Worm (Caenorhabditis elegans): ENCODE measurements around the gene nhr-222.

DNA sequence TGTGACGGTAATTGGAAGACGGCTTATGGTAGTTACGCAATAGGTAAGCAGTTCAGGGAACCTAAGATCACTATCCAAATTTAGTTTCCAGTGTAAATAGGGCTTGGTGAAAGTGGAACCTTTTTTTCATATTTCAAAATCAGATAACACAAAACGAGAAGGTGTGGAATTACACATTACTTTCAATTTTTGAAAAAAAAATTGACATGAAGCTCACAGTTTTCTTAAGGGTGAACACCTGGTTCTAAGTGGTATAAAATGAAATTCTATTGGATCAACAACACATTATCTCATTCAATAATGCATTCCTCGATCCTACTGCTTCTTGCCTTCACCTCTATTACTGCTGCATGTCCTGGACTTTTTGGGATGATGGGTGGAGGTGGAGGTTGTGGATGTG lies 12.7 kb upstream of the nhr-222 start, which contains the start of gene grl-30:
- TF ChIP-seq nhr-48 (tag; optimal IDR thresholded peaks at IDR 0.05) (no peak), snpc-4 (tag; optimal IDR thresholded peaks at IDR 0.05) (no peak), lin-1 (GFP tag; IDR thresholded peaks at IDR 0.05) (no peak), ces-1 (GFP tag; optimal IDR thresholded peaks at IDR 0.05) (no peak), lin-39 (tag; optimal IDR thresholded peaks at IDR 0.05) (no peak), lin-38 (GFP tag; IDR thresholded peaks at IDR 0.05) (no peak), pha-4 (GFP tag; IDR thresholded peaks at IDR 0.05) (no peak), pha-4 (tag; optimal IDR thresholded peaks at IDR 0.05) (no peak), lir-3 (tag; optimal IDR thresholded peaks at IDR 0.05) (no peak), D1046.2 (GFP tag; IDR thresholded peaks at IDR 0.05) (no peak), mdl-1 (tag; optimal IDR thresholded peaks at IDR 0.05) (no peak), sdz-12 (GFP tag; optimal IDR thresholded peaks at IDR 0.05) (no peak), ama-1 (optimal IDR thresholded peaks at IDR 0.05) (no peak), hlh-30 (tag; optimal IDR thresholded peaks at IDR 0.05; ENCODE audit: insufficient read depth) (no peak), ztf-11 (tag; optimal IDR thresholded peaks at IDR 0.05) (no peak)

Measured in whole organism, L4 larva.